Fruit fly (Drosophila melanogaster) whole organism, embryonic: ENCODE measurements around the gene Sas-6.

ENCODE experiments used
- ATbp ChIP-seq: fragments of 200-800 bp; sonication (Bioruptor generic); optimal IDR thresholded peaks from 2 replicates; lab custom pipeline; 2017; ENCODE audit warnings: missing biosample characterization, mild to moderate bottlenecking, missing genetic modification characterization, missing genetic modification reagents
- Antp ChIP-seq: fragments of 200-800 bp; sonication (Bioruptor generic); optimal IDR thresholded peaks from 3 replicates; lab custom pipeline; 2016; ENCODE audit warnings: missing biosample characterization, missing genetic modification characterization
- B-H1 ChIP-seq: fragments of 200-800 bp; sonication (Bioruptor generic); IDR thresholded peaks from 3 replicates; pipeline ENCODE4 v1.3.6; 2022; ENCODE audit warnings: missing biosample characterization, missing genetic modification characterization
- Blimp-1 ChIP-seq: fragments of 200-800 bp; sonication (Bioruptor generic); optimal IDR thresholded peaks from 3 replicates; lab custom pipeline; 2018; ENCODE audit warnings: missing biosample characterization, missing genetic modification characterization, mild to moderate bottlenecking, moderate library complexity, missing genetic modification reagents
- CG10959 ChIP-seq: fragments of 200-800 bp; sonication (Bioruptor generic); IDR thresholded peaks from 2 replicates; pipeline ENCODE4 v1.3.6; 2022; ENCODE audit warnings: missing biosample characterization, missing genetic modification characterization
- CG12071 ChIP-seq: fragments of 200-800 bp; sonication (Bioruptor generic); optimal IDR thresholded peaks from 3 replicates; lab custom pipeline; 2018; ENCODE audit warnings: missing biosample characterization, mild to moderate bottlenecking, missing genetic modification characterization
- CG12219 ChIP-seq: fragments of 200-800 bp; sonication (Bioruptor generic); optimal IDR thresholded peaks from 3 replicates; lab custom pipeline; 2018; ENCODE audit warnings: missing biosample characterization, mild to moderate bottlenecking, missing genetic modification characterization
- CG12659 ChIP-seq: fragments of 200-800 bp; sonication (Bioruptor generic); optimal IDR thresholded peaks from 3 replicates; lab custom pipeline; 2017; ENCODE audit warnings: mild to moderate bottlenecking, missing biosample characterization, missing genetic modification reagents, missing genetic modification characterization
- CG13775 ChIP-seq: fragments of 200-800 bp; sonication (Bioruptor generic); optimal IDR thresholded peaks from 3 replicates; lab custom pipeline; 2017; ENCODE audit warnings: missing biosample characterization, mild to moderate bottlenecking, missing genetic modification characterization
- CG15011 ChIP-seq: fragments of 200-800 bp; sonication (Bioruptor generic); optimal IDR thresholded peaks from 3 replicates; lab custom pipeline; 2018; ENCODE audit warnings: missing biosample characterization, mild to moderate bottlenecking, missing genetic modification characterization
- CG1603 ChIP-seq: fragments of 200-800 bp; sonication (Bioruptor generic); optimal IDR thresholded peaks from 2 replicates; lab custom pipeline; 2019; ENCODE audit warnings: missing biosample characterization, mild to moderate bottlenecking, missing genetic modification characterization, moderate library complexity
- CG16813 ChIP-seq: fragments of 200-800 bp; sonication (Bioruptor generic); IDR thresholded peaks from 3 replicates; pipeline ENCODE4 v1.3.6; 2022; ENCODE audit warnings: missing biosample characterization, missing genetic modification characterization; ENCODE audit not compliant: partially characterized antibody
- CG17385 ChIP-seq: fragments of 200-800 bp; sonication (Bioruptor generic); optimal IDR thresholded peaks from 3 replicates; lab custom pipeline; 2018; ENCODE audit warnings: missing biosample characterization, mild to moderate bottlenecking, missing genetic modification characterization
- CG30431 ChIP-seq: fragments of 200-800 bp; sonication (Bioruptor generic); optimal IDR thresholded peaks from 2 replicates; lab custom pipeline; 2017; ENCODE audit warnings: missing biosample characterization, missing genetic modification characterization
- CG32772 ChIP-seq: fragments of 200-800 bp; sonication (Bioruptor generic); IDR thresholded peaks from 2 replicates; pipeline ENCODE4 v1.3.6; 2022; ENCODE audit warnings: missing biosample characterization, missing genetic modification characterization
- CG34376 ChIP-seq: fragments of 200-800 bp; sonication (Bioruptor generic); optimal IDR thresholded peaks from 2 replicates; lab custom pipeline; 2018; ENCODE audit warnings: missing biosample characterization, mild to moderate bottlenecking, missing genetic modification characterization
- CG4617 ChIP-seq: fragments of 200-800 bp; sonication (Bioruptor generic); optimal IDR thresholded peaks from 3 replicates; lab custom pipeline; 2016; ENCODE audit warnings: missing biosample characterization, missing genetic modification characterization, borderline replicate concordance
- CG6254 ChIP-seq: fragments of 200-800 bp; sonication (Bioruptor generic); optimal IDR thresholded peaks from 3 replicates; lab custom pipeline; 2017; ENCODE audit warnings: mild to moderate bottlenecking, missing biosample characterization, missing genetic modification reagents, missing genetic modification characterization
- CG6791 ChIP-seq: fragments of 200-800 bp; sonication (Bioruptor generic); IDR thresholded peaks from 3 replicates; pipeline ENCODE4 v1.3.6; 2022; ENCODE audit warnings: missing biosample characterization, missing genetic modification characterization; ENCODE audit not compliant: partially characterized antibody
- CG8359 ChIP-seq: fragments of 200-800 bp; sonication (Bioruptor generic); optimal IDR thresholded peaks from 2 replicates; lab custom pipeline; 2017; ENCODE audit warnings: missing biosample characterization, mild to moderate bottlenecking, missing genetic modification characterization, borderline replicate concordance
- CG9817 ChIP-seq: fragments of 200-800 bp; sonication (Bioruptor generic); optimal IDR thresholded peaks from 2 replicates; lab custom pipeline; 2018; ENCODE audit warnings: missing biosample characterization, mild to moderate bottlenecking, missing genetic modification characterization, moderate library complexity
- CG9932 ChIP-seq: fragments of 200-800 bp; sonication (Bioruptor generic); IDR thresholded peaks from 2 replicates; pipeline ENCODE4 v1.3.6; 2022; ENCODE audit warnings: missing biosample characterization, missing genetic modification characterization
- Deaf1 ChIP-seq: fragments of 200-800 bp; optimal IDR thresholded peaks from 3 replicates; lab custom pipeline; 2019; ENCODE audit warnings: missing biosample characterization, mild to moderate bottlenecking, missing genetic modification characterization, moderate library complexity
- Dek ChIP-seq: fragments of 200-800 bp; sonication (Bioruptor generic); optimal IDR thresholded peaks from 3 replicates; lab custom pipeline; 2019; ENCODE audit warnings: missing biosample characterization, mild to moderate bottlenecking, missing genetic modification characterization, moderate library complexity
- Hmx ChIP-seq: fragments of 200-800 bp; sonication (Bioruptor generic); optimal IDR thresholded peaks from 2 replicates; lab custom pipeline; 2016; ENCODE audit warnings: missing biosample characterization, missing genetic modification characterization
- Hr51 ChIP-seq, 2 experiments: fragments of 200-800 bp; sonication (Bioruptor generic); optimal IDR thresholded peaks; 2 replicates in 1 of 2; 3 replicates in 1 of 2; lab custom pipeline; 2016 to 2018; ENCODE audit warnings: missing biosample characterization in 2 of 2, missing genetic modification characterization in 2 of 2, mild to moderate bottlenecking in 1 of 2, moderate library complexity in 1 of 2
- Lpt ChIP-seq: fragments of >200 bp; optimal IDR thresholded peaks from 2 replicates; lab custom pipeline; 2018; ENCODE audit warnings: missing biosample characterization, missing genetic modification characterization
- Oaz ChIP-seq: fragments of 200-800 bp; sonication (Bioruptor generic); IDR thresholded peaks from 2 replicates; pipeline ENCODE4 v1.3.6; 2022; ENCODE audit warnings: missing biosample characterization, missing genetic modification characterization
- Poxn ChIP-seq: fragments of 200-800 bp; sonication (Bioruptor generic); IDR thresholded peaks from 2 replicates; pipeline ENCODE4 v1.3.6; 2022; ENCODE audit warnings: missing biosample characterization, missing genetic modification characterization
- YL-1 ChIP-seq: fragments of 200-800 bp; sonication (Bioruptor generic); optimal IDR thresholded peaks from 3 replicates; lab custom pipeline; 2017; ENCODE audit warnings: missing biosample characterization, mild to moderate bottlenecking, missing genetic modification characterization
- bowl ChIP-seq: fragments of 200-800 bp; sonication (Bioruptor generic); IDR thresholded peaks from 2 replicates; pipeline ENCODE4 v1.3.6; 2022; ENCODE audit warnings: missing biosample characterization, missing genetic modification characterization
- br ChIP-seq: fragments of >200 bp; optimal IDR thresholded peaks from 2 replicates; lab custom pipeline; 2017
- chif ChIP-seq, 2 experiments: fragments of 200-800 bp; sonication (Bioruptor generic); optimal IDR thresholded peaks; 3 replicates each; lab custom pipeline; 2016; ENCODE audit warnings: missing biosample characterization in 2 of 2, missing genetic modification characterization in 2 of 2
- chinmo ChIP-seq: fragments of 200-800 bp; sonication (Bioruptor generic); IDR thresholded peaks from 4 replicates; pipeline ENCODE4 v1.3.6; 2022; ENCODE audit warnings: missing biosample characterization, missing genetic modification characterization; ENCODE audit not compliant: partially characterized antibody
- ci ChIP-seq: fragments of 200-800 bp; sonication (Bioruptor generic); IDR thresholded peaks from 3 replicates; pipeline ENCODE4 v1.3.6; 2022; ENCODE audit warnings: missing biosample characterization, missing genetic modification characterization
- crp ChIP-seq, 2 experiments: fragments of 200-800 bp; sonication (Bioruptor generic); optimal IDR thresholded peaks; 2 replicates in 1 of 2; 3 replicates in 1 of 2; lab custom pipeline; 2017; ENCODE audit warnings: missing biosample characterization in 2 of 2, missing genetic modification characterization in 2 of 2, mild to moderate bottlenecking in 1 of 2, moderate library complexity in 1 of 2
- fd64A ChIP-seq: fragments of 200-800 bp; sonication (Bioruptor generic); optimal IDR thresholded peaks from 3 replicates; lab custom pipeline; 2018; ENCODE audit warnings: missing biosample characterization, mild to moderate bottlenecking, missing genetic modification characterization
- gsb ChIP-seq: fragments of 200-800 bp; sonication (Bioruptor generic); IDR thresholded peaks from 2 replicates; pipeline ENCODE4 v1.3.6; 2022; ENCODE audit warnings: missing biosample characterization, missing genetic modification characterization
- inv ChIP-seq: fragments of 200-800 bp; sonication (Bioruptor generic); IDR thresholded peaks from 2 replicates; pipeline ENCODE4 v1.3.6; 2022; ENCODE audit warnings: missing biosample characterization, missing genetic modification characterization; ENCODE audit not compliant: partially characterized antibody
- jigr1 ChIP-seq: fragments of 200-800 bp; sonication (Bioruptor generic); IDR thresholded peaks from 3 replicates; pipeline ENCODE4 v1.3.6; 2022; ENCODE audit warnings: missing biosample characterization, missing genetic modification characterization
- mam ChIP-seq: fragments of 200-800 bp; sonication (Bioruptor generic); optimal IDR thresholded peaks from 3 replicates; lab custom pipeline; 2016; ENCODE audit warnings: missing biosample characterization, missing genetic modification characterization
- mirr ChIP-seq: fragments of 200-800 bp; sonication (Bioruptor generic); optimal IDR thresholded peaks from 3 replicates; lab custom pipeline; 2018; ENCODE audit warnings: missing biosample characterization, mild to moderate bottlenecking, missing genetic modification characterization
- prd ChIP-seq, 3 experiments: fragments of >200 bp in 2 of 3; fragments of 200-800 bp in 1 of 3; sonication (Bioruptor generic) in 1 of 3; optimal IDR thresholded peaks in 2 of 3; IDR thresholded peaks in 1 of 3; 2 replicates in 2 of 3; 3 replicates in 1 of 3; pipeline versions ENCODE4 v1.3.6 to Lab custom; 2017 to 2022; ENCODE audit warnings: missing biosample characterization in 1 of 3, missing genetic modification characterization in 1 of 3
- salm ChIP-seq: fragments of 200-800 bp; sonication (Bioruptor generic); optimal IDR thresholded peaks from 2 replicates; lab custom pipeline; 2018; ENCODE audit warnings: missing biosample characterization, mild to moderate bottlenecking, missing genetic modification characterization
- schlank ChIP-seq: fragments of 200-800 bp; sonication (Bioruptor generic); optimal IDR thresholded peaks from 2 replicates; lab custom pipeline; 2018; ENCODE audit warnings: missing biosample characterization, mild to moderate bottlenecking, missing genetic modification characterization
- tna ChIP-seq: fragments of 200-800 bp; sonication (Bioruptor generic); IDR thresholded peaks from 2 replicates; pipeline ENCODE4 v1.3.6; 2022; ENCODE audit warnings: missing biosample characterization, missing genetic modification characterization; ENCODE audit not compliant: partially characterized antibody
- tup ChIP-seq: fragments of 200-800 bp; sonication (Bioruptor generic); optimal IDR thresholded peaks from 2 replicates; lab custom pipeline; 2016; ENCODE audit warnings: missing biosample characterization, mild to moderate bottlenecking, missing genetic modification characterization, moderate library complexity
- unc-4 ChIP-seq: fragments of 200-800 bp; sonication (Bioruptor generic); IDR thresholded peaks from 2 replicates; pipeline ENCODE4 v1.3.6; 2022; ENCODE audit warnings: missing biosample characterization, missing genetic modification characterization; ENCODE audit not compliant: partially characterized antibody

The Sas-6 gene

DNA sequence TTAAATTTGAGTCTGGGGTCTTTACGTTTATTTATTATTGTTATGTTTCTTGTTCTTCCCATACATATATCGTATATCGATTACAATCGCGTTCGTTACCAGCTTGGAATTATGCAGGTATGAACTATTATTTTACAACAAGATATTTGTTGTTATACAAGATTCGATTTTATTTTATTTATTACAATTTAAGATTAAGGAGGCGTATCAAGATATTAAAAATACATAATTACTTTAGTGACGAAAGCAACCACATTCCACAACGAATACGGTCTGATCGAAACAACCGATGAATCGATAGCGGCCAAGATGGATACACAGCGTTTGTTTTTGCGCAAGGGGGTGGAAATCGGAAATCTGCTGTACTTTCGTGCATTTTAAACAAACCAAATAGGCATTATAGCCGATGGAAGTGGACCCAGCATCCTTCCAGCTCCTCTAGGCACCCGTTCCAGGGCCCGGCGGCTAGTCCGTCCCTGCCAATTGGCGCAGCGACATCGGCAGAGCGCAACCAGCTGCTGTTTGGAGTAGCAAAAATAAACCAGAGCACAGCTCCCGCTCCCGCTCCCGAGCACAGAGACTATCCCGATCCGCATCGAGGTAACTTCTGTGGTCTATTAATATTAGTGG is 2.6 kb downstream of the Sas-6 start, which contains the start of the genes CG15525 and CG11504 (continued):
- peak in 1 of 2 experiments; percentile 23 for TF ChIP-seq Hr51 (GFP tag; optimal IDR thresholded peaks at IDR 0.05; lab: Kevin White, UChicago)
- TF ChIP-seq CG6254, result no peak
- TF ChIP-seq CG34376 (GFP tag; lab: Kevin White, UChicago), result no peak
- TF ChIP-seq Lpt (GFP tag; lab: Kevin White, UChicago), result no peak
- TF ChIP-seq jigr1 (GFP tag; lab: Robert Waterston, UW), result no peak
- peak; percentile 96 for TF ChIP-seq CG4617 (GFP tag; lab: Kevin White, UChicago)
- TF ChIP-seq B-H1, result no peak
- TF ChIP-seq br (lab: Kevin White, UChicago), result no peak
- TF ChIP-seq ATbp, result no peak
- TF ChIP-seq chinmo (GFP tag; lab: Robert Waterston, UW), result peak; percentile 85; the same call in 1 of the 4 replicates
- TF ChIP-seq YL-1, result peak; percentile 79
- TF ChIP-seq Dek (tag; lab: Kevin White, UChicago), result peak; percentile 24
- no peak for TF ChIP-seq Poxn (GFP tag; lab: Robert Waterston, UW)
- no peak for TF ChIP-seq Deaf1 (tag; lab: Kevin White, UChicago)
- TF ChIP-seq mirr, result no peak
- no peak for TF ChIP-seq CG15011 (GFP tag; lab: Kevin White, UChicago)
- TF ChIP-seq Blimp-1 (GFP tag; lab: Kevin White, UChicago), result no peak
- TF ChIP-seq crp (GFP tag; optimal IDR thresholded peaks at IDR 0.05; lab: Kevin White, UChicago), result peak in 1 of 2 experiments; percentile 33
- no peak for TF ChIP-seq bowl (GFP tag; lab: Robert Waterston, UW)
- TF ChIP-seq Hmx (GFP tag; lab: Kevin White, UChicago), result no peak
- 0 out of 3 replicates have a peak, but pooled peaks have one; percentile 46 for TF ChIP-seq ci
- TF ChIP-seq CG1603 (tag; lab: Kevin White, UChicago), result peak; percentile 64
- TF ChIP-seq CG17385, result peak; percentile 92
- TF ChIP-seq CG16813 (GFP tag; lab: Robert Waterston, UW), result peak; percentile 91
- TF ChIP-seq CG9817 (tag; lab: Kevin White, UChicago), result peak; percentile 22
- peak; percentile 84 for TF ChIP-seq CG9932 (GFP tag; lab: Robert Waterston, UW)
- no peak for TF ChIP-seq CG12071 (GFP tag; lab: Kevin White, UChicago)
- TF ChIP-seq fd64A, result no peak
- peak; percentile 73 for TF ChIP-seq CG32772 (GFP tag; lab: Robert Waterston, UW)
- TF ChIP-seq tup (GFP tag; lab: Kevin White, UChicago), result no peak
- TF ChIP-seq gsb (GFP tag; lab: Robert Waterston, UW), result no peak
- peak in 1 of 2 experiments; percentile 42 for TF ChIP-seq chif (GFP tag; optimal IDR thresholded peaks at IDR 0.05; lab: Kevin White, UChicago)
- TF ChIP-seq mam (GFP tag; lab: Kevin White, UChicago), result peak; percentile 82
- no peak for TF ChIP-seq CG10959
- TF ChIP-seq CG12659 (GFP tag; lab: Kevin White, UChicago), result peak; percentile 73
- no peak for TF ChIP-seq Oaz (GFP tag; lab: Robert Waterston, UW)
- TF ChIP-seq CG13775 (GFP tag; lab: Kevin White, UChicago), result peak; percentile 65
- TF ChIP-seq Antp, result peak; percentile 32
- TF ChIP-seq unc-4 (GFP tag; lab: Robert Waterston, UW), result peak; percentile 91
- TF ChIP-seq schlank, result no peak
- no peak for TF ChIP-seq CG8359 (GFP tag; lab: Kevin White, UChicago)
- no peak for TF ChIP-seq CG12219 (GFP tag; lab: Kevin White, UChicago)
- peak; percentile 62; the same call in 1 of the 2 replicates for TF ChIP-seq tna (GFP tag; lab: Robert Waterston, UW)
- TF ChIP-seq CG30431 (GFP tag; lab: Kevin White, UChicago), result no peak
- no peak for TF ChIP-seq salm (tag; lab: Kevin White, UChicago)
- no peak for TF ChIP-seq prd (optimal IDR thresholded peaks at IDR 0.05; lab: Kevin White, UChicago)
- peak; percentile 82 for TF ChIP-seq prd (GFP tag; IDR thresholded peaks at IDR 0.05; lab: Robert Waterston, UW)
- peak; percentile 87 for TF ChIP-seq inv (GFP tag; lab: Robert Waterston, UW)
- TF ChIP-seq CG6791 (GFP tag; lab: Robert Waterston, UW), result peak; percentile 79
